Worm (Caenorhabditis elegans) whole organism, L1 larva: ENCODE measurements around the gene C06E2.1.

Experiments used
- C04F5.9 ChIP-seq: sonication (generic microtip); optimal IDR thresholded peaks from 2 replicates; lab custom pipeline; 2016; ENCODE audit warnings: missing genetic modification characterization, missing compliant biosample characterization
- blmp-1 ChIP-seq: fragments of 150-350 bp; optimal IDR thresholded peaks from 2 replicates; lab custom pipeline; 2014; ENCODE audit warnings: missing biosample characterization, missing genetic modification characterization
- ceh-82 ChIP-seq, 3 experiments: fragments of 150-350 bp in 1 of 3; sonication (generic microtip) in 2 of 3; optimal IDR thresholded peaks; 2 replicates each; lab custom pipeline; 2014 to 2017; ENCODE audit warnings: missing biosample characterization in 3 of 3, missing genetic modification characterization in 3 of 3
- ceh-88 ChIP-seq: fragments of 200-800 bp; sonication (Bioruptor generic); IDR thresholded peaks from 2 replicates; pipeline ENCODE4 v1.3.6; 2022; ENCODE audit warnings: missing genetic modification characterization, missing compliant biosample characterization
- dsc-1 ChIP-seq: sonication (generic microtip); optimal IDR thresholded peaks from 2 replicates; lab custom pipeline; 2016; ENCODE audit warnings: mild to moderate bottlenecking, missing genetic modification characterization, missing compliant biosample characterization
- efl-1 ChIP-seq, 4 experiments: fragments of 150-350 bp; optimal IDR thresholded peaks in 3 of 4; peaks in 1 of 4; 1 replicate in 1 of 4; 2 replicates in 3 of 4; lab custom pipeline; 2014; ENCODE audit warnings: missing biosample characterization in 2 of 4, missing genetic modification characterization in 2 of 4, missing genetic modification reagents in 2 of 4
- egl-27 ChIP-seq, 2 experiments: fragments of 150-350 bp in 1 of 2; sonication (generic microtip); optimal IDR thresholded peaks; 3 replicates each; lab custom pipeline; 2017 to 2018; ENCODE audit warnings: missing biosample characterization in 2 of 2, missing genetic modification characterization in 2 of 2, missing genetic modification reagents in 2 of 2
- elt-2 ChIP-seq: sonication (generic microtip); optimal IDR thresholded peaks from 2 replicates; lab custom pipeline; 2016; ENCODE audit warnings: missing genetic modification characterization, mild to moderate bottlenecking, inconsistent platforms, missing compliant biosample characterization, missing genetic modification reagents
- elt-3 ChIP-seq, 6 experiments: fragments of 150-350 bp in 1 of 6; sonication (generic microtip); optimal IDR thresholded peaks; 2 replicates each; lab custom pipeline; 2017 to 2018; ENCODE audit warnings: missing biosample characterization in 6 of 6, missing genetic modification characterization in 6 of 6, inconsistent platforms in 1 of 6
- hpl-2 ChIP-seq: fragments of 150-350 bp; optimal IDR thresholded peaks from 2 replicates; lab custom pipeline; 2014; ENCODE audit warnings: missing biosample characterization, missing genetic modification reagents, missing genetic modification characterization
- jun-1 ChIP-seq: fragments of 150-350 bp; optimal IDR thresholded peaks from 2 replicates; lab custom pipeline; 2014; ENCODE audit warnings: missing biosample characterization, missing genetic modification reagents, missing genetic modification characterization
- lin-14 ChIP-seq: fragments of 200-800 bp; sonication (Bioruptor generic); optimal IDR thresholded peaks from 2 replicates; lab custom pipeline; 2018; ENCODE audit warnings: mild to moderate bottlenecking, missing genetic modification characterization, moderate library complexity, missing compliant biosample characterization
- lin-35 ChIP-seq, 2 experiments: fragments of 150-350 bp; optimal IDR thresholded peaks; 2 replicates each; lab custom pipeline; 2014; ENCODE audit warnings: missing biosample characterization in 2 of 2, missing genetic modification characterization in 2 of 2, missing genetic modification reagents in 2 of 2
- lir-3 ChIP-seq: sonication (generic microtip); optimal IDR thresholded peaks from 2 replicates; lab custom pipeline; 2016; ENCODE audit warnings: mild to moderate bottlenecking, missing genetic modification characterization, moderate library complexity, missing compliant biosample characterization; ENCODE audit not compliant: poor library complexity
- mab-9 ChIP-seq: fragments of 200-800 bp; sonication (Bioruptor generic); IDR thresholded peaks from 2 replicates; pipeline ENCODE4 v1.3.6; 2022; ENCODE audit warnings: missing genetic modification reagents, missing genetic modification characterization, missing compliant biosample characterization
- nhr-19 ChIP-seq: fragments of 200-800 bp; sonication (Bioruptor generic); conservative IDR thresholded peaks from 2 replicates; pipeline ENCODE4 v1.3.6; 2022; ENCODE audit warnings: missing genetic modification characterization, missing compliant biosample characterization
- nhr-20 ChIP-seq: sonication (generic microtip); optimal IDR thresholded peaks from 2 replicates; lab custom pipeline; 2016; ENCODE audit warnings: mild to moderate bottlenecking, missing genetic modification characterization, missing compliant biosample characterization
- nhr-237 ChIP-seq: fragments of 150-350 bp; optimal IDR thresholded peaks from 2 replicates; lab custom pipeline; 2014; ENCODE audit warnings: missing biosample characterization, missing genetic modification characterization
- nhr-28 ChIP-seq: fragments of 150-350 bp; optimal IDR thresholded peaks from 2 replicates; lab custom pipeline; 2014; ENCODE audit warnings: missing biosample characterization, missing genetic modification characterization
- nhr-71 ChIP-seq: sonication (generic microtip); optimal IDR thresholded peaks from 2 replicates; lab custom pipeline; 2016; ENCODE audit warnings: mild to moderate bottlenecking, missing genetic modification characterization, moderate library complexity, missing compliant biosample characterization
- nhr-76 ChIP-seq: sonication (generic microtip); optimal IDR thresholded peaks from 2 replicates; lab custom pipeline; 2017; ENCODE audit warnings: missing biosample characterization, missing genetic modification characterization
- nhr-84 ChIP-seq: sonication (generic microtip); optimal IDR thresholded peaks from 2 replicates; lab custom pipeline; 2017; ENCODE audit warnings: missing biosample characterization, missing genetic modification characterization
- pag-3 ChIP-seq: sonication (generic microtip); optimal IDR thresholded peaks from 2 replicates; lab custom pipeline; 2017; ENCODE audit warnings: missing genetic modification characterization, mild to moderate bottlenecking, missing compliant biosample characterization, antibody characterized with exemption, borderline replicate concordance; ENCODE audit not compliant: insufficient read depth
- pqm-1 ChIP-seq: sonication (generic microtip); optimal IDR thresholded peaks from 3 replicates; lab custom pipeline; 2017; ENCODE audit warnings: missing biosample characterization, missing genetic modification characterization
- sptf-1 ChIP-seq: fragments of 150-350 bp; optimal IDR thresholded peaks from 2 replicates; lab custom pipeline; 2014; ENCODE audit warnings: missing biosample characterization, missing genetic modification characterization
- swsn-7 ChIP-seq: sonication (generic microtip); optimal IDR thresholded peaks from 2 replicates; lab custom pipeline; 2016; ENCODE audit warnings: missing genetic modification characterization, missing compliant biosample characterization
- tbx-2 ChIP-seq: sonication (generic microtip); optimal IDR thresholded peaks from 2 replicates; lab custom pipeline; 2016; ENCODE audit warnings: missing genetic modification characterization, missing compliant biosample characterization
- unc-130 ChIP-seq: fragments of 150-350 bp; optimal IDR thresholded peaks from 2 replicates; lab custom pipeline; 2017; ENCODE audit warnings: missing biosample characterization, missing genetic modification characterization, inconsistent platforms
- unc-86 ChIP-seq: sonication (generic microtip); optimal IDR thresholded peaks from 2 replicates; lab custom pipeline; 2016; ENCODE audit warnings: missing genetic modification characterization, missing compliant biosample characterization
- zag-1 ChIP-seq: fragments of 150-350 bp; optimal IDR thresholded peaks from 2 replicates; lab custom pipeline; 2014; ENCODE audit warnings: missing biosample characterization, missing genetic modification characterization
- zip-4 ChIP-seq: fragments of 200-800 bp; sonication (Bioruptor generic); optimal IDR thresholded peaks from 2 replicates; lab custom pipeline; 2018; ENCODE audit warnings: mild to moderate bottlenecking, missing genetic modification characterization, moderate library complexity, missing compliant biosample characterization

Gene C06E2.1

ce11 chrX:8902920-8903319 is 28.3 kb upstream of the C06E2.1 start:
- TF ChIP-seq zag-1 (tag; lab: Kevin White, UChicago): no peak
- no peak for TF ChIP-seq ceh-88 (GFP tag; lab: Robert Waterston, UW)
- no peak for TF ChIP-seq efl-1 (optimal IDR thresholded peaks at IDR 0.05; lab: Kevin White, UChicago)
- TF ChIP-seq efl-1 (GFP tag; optimal IDR thresholded peaks at IDR 0.05 in 1 of 2; lab: Kevin White, UChicago): peak in 1 of 2 experiments; percentile 70
- TF ChIP-seq nhr-71 (tag; lab: Kevin White, UChicago): no peak
- no peak for TF ChIP-seq lin-35 (GFP tag; optimal IDR thresholded peaks at IDR 0.05; lab: Kevin White, UChicago)
- no peak for TF ChIP-seq zip-4 (GFP tag; lab: Kevin White, UChicago)
- TF ChIP-seq, all 84 proteins: peak for 1

- TF ChIP-seq tbx-2 (tag; lab: Kevin White, UChicago) (no peak), nhr-28 (tag; lab: Kevin White, UChicago) (no peak), unc-130 (no peak), zag-1 (tag; lab: Kevin White, UChicago) (no peak), pag-3 (tag; lab: Kevin White, UChicago) (no peak), unc-86 (no peak), jun-1 (no peak)
These were observed 18.2 kb upstream of the C06E2.1 start, which contains the start of gene C13E3.1 for ce11 chrX:8892808-8893207. Gene C13E3.1, plus strand, starts transcription at chrX:8893108.

ce11 chrX:8891393-8891953 is 16.8 kb upstream of the C06E2.1 start:
- TF ChIP-seq sptf-1 (tag; lab: Kevin White, UChicago): no peak
- no peak for TF ChIP-seq elt-3 (tag; optimal IDR thresholded peaks at IDR 0.05; lab: Kevin White, UChicago)
- TF ChIP-seq zag-1 (tag; lab: Kevin White, UChicago): no peak
- TF ChIP-seq mab-9 (GFP tag; lab: Robert Waterston, UW): no peak
- no peak for TF ChIP-seq nhr-237 (tag; lab: Kevin White, UChicago)
- TF ChIP-seq nhr-20: no peak
- no peak for TF ChIP-seq nhr-76 (tag; lab: Kevin White, UChicago)
- no peak for TF ChIP-seq nhr-19 (GFP tag; lab: Robert Waterston, UW)
- no peak for TF ChIP-seq hpl-2 (GFP tag; lab: Kevin White, UChicago)
- peak; percentile 40 for TF ChIP-seq blmp-1 (tag; lab: Kevin White, UChicago)
- TF ChIP-seq ceh-82 (tag; optimal IDR thresholded peaks at IDR 0.05; lab: Kevin White, UChicago): no peak
- TF ChIP-seq dsc-1 (tag; lab: Kevin White, UChicago): no peak
- TF ChIP-seq egl-27 (tag; optimal IDR thresholded peaks at IDR 0.05; lab: Kevin White, UChicago): no peak
- TF ChIP-seq elt-2 (tag; lab: Kevin White, UChicago): peak; percentile 65
- no peak for TF ChIP-seq C04F5.9 (tag; lab: Kevin White, UChicago)
- TF ChIP-seq pqm-1: no peak

- TF ChIP-seq elt-3 (tag; optimal IDR thresholded peaks at IDR 0.05; lab: Kevin White, UChicago) (no peak), swsn-7 (no peak), blmp-1 (tag; lab: Kevin White, UChicago) (peak; percentile 85), nhr-84 (no peak), lir-3 (tag; lab: Kevin White, UChicago) (no peak), efl-1 (optimal IDR thresholded peaks at IDR 0.05; lab: Kevin White, UChicago) (no peak), efl-1 (GFP tag; optimal IDR thresholded peaks at IDR 0.05 in 1 of 2; lab: Kevin White, UChicago) (peak in 1 of 2 experiments; percentile 70), C04F5.9 (tag; lab: Kevin White, UChicago) (no peak), unc-86 (no peak)
These were observed 15.7 kb upstream of the C06E2.1 start for ce11 chrX:8890251-8890755.

ce11 chrX:8888835-8889234 is 14.2 kb upstream of the C06E2.1 start:
- TF ChIP-seq sptf-1 (tag; lab: Kevin White, UChicago): no peak
- peak; percentile 26 for TF ChIP-seq lin-14
- peak; percentile 55 for TF ChIP-seq dsc-1 (tag; lab: Kevin White, UChicago)
- TF ChIP-seq unc-130: no peak
- TF ChIP-seq jun-1: no peak
